Worm (Caenorhabditis elegans) whole organism, L4 larva: Measurements from ENCODE around the gene snet-1.

Experiments used
- D1046.2 ChIP-seq: fragments of 200-800 bp; sonication (Bioruptor generic); IDR thresholded peaks from 2 replicates; pipeline ENCODE4 v1.3.6; 2022; ENCODE audit warnings: missing genetic modification characterization, missing compliant biosample characterization
- F26F4.8 ChIP-seq: fragments of 200-800 bp; sonication (Bioruptor generic); conservative IDR thresholded peaks from 2 replicates; pipeline ENCODE4 v1.3.6; 2022; ENCODE audit warnings: missing genetic modification characterization, missing compliant biosample characterization
- F37D6.2 ChIP-seq: sonication (generic microtip); optimal IDR thresholded peaks from 2 replicates; lab custom pipeline; 2016; ENCODE audit warnings: mild to moderate bottlenecking, missing genetic modification characterization, missing compliant biosample characterization
- F49E8.2 ChIP-seq: sonication (generic microtip); optimal IDR thresholded peaks from 2 replicates; lab custom pipeline; 2016; ENCODE audit warnings: missing compliant biosample characterization, mild to moderate bottlenecking, missing genetic modification characterization, borderline replicate concordance
- T26A8.4 ChIP-seq: fragments of 200-800 bp; sonication (Bioruptor generic); IDR thresholded peaks from 2 replicates; pipeline ENCODE4 v1.3.6; 2022; ENCODE audit warnings: missing genetic modification characterization, missing compliant biosample characterization
- Y48G9A.11 ChIP-seq: fragments of 200-800 bp; sonication (Bioruptor generic); IDR thresholded peaks from 2 replicates; pipeline ENCODE4 v1.3.6; 2022; ENCODE audit warnings: missing genetic modification reagents, missing genetic modification characterization, missing compliant biosample characterization
- ZK337.2 ChIP-seq: fragments of 200-800 bp; sonication (Bioruptor generic); IDR thresholded peaks from 2 replicates; pipeline ENCODE4 v1.3.6; 2022; ENCODE audit warnings: missing genetic modification reagents, missing genetic modification characterization, missing compliant biosample characterization
- aha-1 ChIP-seq: fragments of 150-350 bp; peaks from one replicate; lab custom pipeline; 2014; ENCODE audit warnings: missing biosample characterization, missing genetic modification characterization
- aly-2 ChIP-seq: sonication (generic microtip); optimal IDR thresholded peaks from 2 replicates; lab custom pipeline; 2018; ENCODE audit warnings: missing biosample characterization, missing genetic modification characterization
- arid-1 ChIP-seq: fragments of 200-800 bp; sonication (Bioruptor generic); conservative IDR thresholded peaks from 2 replicates; pipeline ENCODE4 v1.3.6; 2022; ENCODE audit warnings: missing genetic modification reagents, missing genetic modification characterization, missing compliant biosample characterization
- ceh-44 ChIP-seq: fragments of 200-800 bp; sonication (Bioruptor generic); IDR thresholded peaks from 2 replicates; pipeline ENCODE4 v1.3.6; 2022; ENCODE audit warnings: missing genetic modification reagents, missing genetic modification characterization, missing compliant biosample characterization
- daf-16 ChIP-seq, 3 experiments: sonication (generic microtip); optimal IDR thresholded peaks; 2 replicates each; lab custom pipeline; 2016 to 2017; ENCODE audit warnings: missing genetic modification characterization in 3 of 3, missing genetic modification reagents in 3 of 3, mild to moderate bottlenecking in 2 of 3, missing compliant biosample characterization in 2 of 3, missing biosample characterization in 1 of 3, moderate library complexity in 1 of 3
- daf-8 ChIP-seq: fragments of 200-800 bp; sonication (Bioruptor generic); IDR thresholded peaks from 2 replicates; pipeline ENCODE4 v1.3.6; 2022; ENCODE audit warnings: missing genetic modification characterization, missing compliant biosample characterization
- lim-7 ChIP-seq: fragments of 200-800 bp; sonication (Bioruptor generic); IDR thresholded peaks from 2 replicates; pipeline ENCODE4 v1.3.6; 2022; ENCODE audit warnings: missing genetic modification characterization, missing compliant biosample characterization
- lin-13 ChIP-seq: fragments of 150-350 bp; optimal IDR thresholded peaks from 2 replicates; lab custom pipeline; 2014; ENCODE audit warnings: missing biosample characterization, missing genetic modification reagents, missing genetic modification characterization
- mep-1 ChIP-seq: fragments of 150-350 bp; sonication (generic microtip); optimal IDR thresholded peaks from 3 replicates; lab custom pipeline; 2014; ENCODE audit warnings: missing biosample characterization, missing genetic modification characterization
- nhr-25 ChIP-seq: sonication (generic microtip); optimal IDR thresholded peaks from 2 replicates; lab custom pipeline; 2017; ENCODE audit warnings: missing genetic modification characterization, mild to moderate bottlenecking, missing compliant biosample characterization, antibody characterized with exemption, moderate library complexity, borderline replicate concordance; ENCODE audit not compliant: insufficient read depth
- nhr-41 ChIP-seq: fragments of 200-800 bp; sonication (Bioruptor generic); IDR thresholded peaks from 2 replicates; pipeline ENCODE4 v1.3.6; 2022; ENCODE audit warnings: missing genetic modification reagents, missing genetic modification characterization, missing compliant biosample characterization
- nhr-77 ChIP-seq: fragments of 150-350 bp; optimal IDR thresholded peaks from 2 replicates; lab custom pipeline; 2014; ENCODE audit warnings: missing biosample characterization, missing genetic modification characterization
- pha-4 ChIP-seq, 2 experiments: fragments of 150-350 bp in 1 of 2; fragments of 200-800 bp in 1 of 2; sonication (Bioruptor generic) in 1 of 2; IDR thresholded peaks in 1 of 2; optimal IDR thresholded peaks in 1 of 2; 2 replicates each; pipeline versions ENCODE4 v1.3.6 to Lab custom; 2014 to 2022; ENCODE audit warnings: missing genetic modification characterization in 2 of 2, missing genetic modification reagents in 2 of 2, missing biosample characterization in 1 of 2, missing compliant biosample characterization in 1 of 2
- pqm-1 ChIP-seq: sonication (generic microtip); optimal IDR thresholded peaks from 2 replicates; lab custom pipeline; 2017; ENCODE audit warnings: missing biosample characterization, missing genetic modification characterization
- saeg-2 ChIP-seq: fragments of 200-800 bp; sonication (Bioruptor generic); IDR thresholded peaks from 2 replicates; pipeline ENCODE4 v1.3.6; 2022; ENCODE audit warnings: missing genetic modification reagents, missing genetic modification characterization, missing compliant biosample characterization
- set-16 ChIP-seq: fragments of 200-800 bp; sonication (Bioruptor generic); IDR thresholded peaks from 2 replicates; pipeline ENCODE4 v1.3.6; 2022; ENCODE audit warnings: missing genetic modification reagents, missing genetic modification characterization, missing compliant biosample characterization
- snpc-1.2 ChIP-seq: fragments of 200-800 bp; sonication (Bioruptor generic); IDR thresholded peaks from 2 replicates; pipeline ENCODE4 v1.3.6; 2022; ENCODE audit warnings: missing genetic modification reagents, missing genetic modification characterization, missing compliant biosample characterization
- spr-1 ChIP-seq: sonication (generic microtip); optimal IDR thresholded peaks from 2 replicates; lab custom pipeline; 2016; ENCODE audit warnings: mild to moderate bottlenecking, missing genetic modification characterization, missing compliant biosample characterization
- tag-97 ChIP-seq: fragments of 200-800 bp; sonication (Bioruptor generic); IDR thresholded peaks from 2 replicates; pipeline ENCODE4 v1.3.6; 2022; ENCODE audit warnings: missing genetic modification characterization, missing compliant biosample characterization
- unc-62 ChIP-seq, 3 experiments: fragments of 150-350 bp in 1 of 3; sonication (generic microtip); optimal IDR thresholded peaks in 2 of 3; peaks in 1 of 3; 1 replicate in 1 of 3; 2 replicates in 2 of 3; lab custom pipeline; 2014 to 2017; ENCODE audit warnings: missing biosample characterization in 3 of 3, missing genetic modification characterization in 3 of 3, missing genetic modification reagents in 3 of 3, missing genotype in 1 of 3
- zip-11 ChIP-seq: fragments of 200-800 bp; sonication (Bioruptor generic); IDR thresholded peaks from 2 replicates; pipeline ENCODE4 v1.3.6; 2022; ENCODE audit warnings: missing genetic modification characterization, missing compliant biosample characterization
- ztf-11 ChIP-seq: fragments of 150-350 bp; optimal IDR thresholded peaks from 2 replicates; lab custom pipeline; 2014; ENCODE audit warnings: missing biosample characterization, missing genetic modification characterization

The snet-1 gene

ce11 chrX:3631550-3631949 is 37.2 kb downstream of the snet-1 start (continued):
- TF ChIP-seq pha-4 (GFP tag; IDR thresholded peaks at IDR 0.05; lab: Robert Waterston, UW) (no peak), pha-4 (tag; optimal IDR thresholded peaks at IDR 0.05; lab: Kevin White, UChicago) (no peak), tag-97 (GFP tag; lab: Robert Waterston, UW) (peak; percentile 47; the same call in 1 of the 2 replicates), saeg-2 (GFP tag; lab: Robert Waterston, UW) (0 out of 2 replicates have a peak, but pooled peaks have one; percentile 37), mep-1 (tag; lab: Kevin White, UChicago) (no peak), ceh-44 (GFP tag; lab: Robert Waterston, UW) (peak; percentile 7; the same call in 1 of the 2 replicates), lim-7 (GFP tag; lab: Robert Waterston, UW) (peak; percentile 66), snpc-1.2 (GFP tag; lab: Robert Waterston, UW) (peak; percentile 13; the same call in 1 of the 2 replicates), daf-8 (GFP tag; lab: Robert Waterston, UW) (no peak), Y48G9A.11 (GFP tag; lab: Robert Waterston, UW) (peak; percentile 56), D1046.2 (GFP tag; lab: Robert Waterston, UW) (peak; percentile 79; the same call in 1 of the 2 replicates), ZK337.2 (GFP tag; lab: Robert Waterston, UW) (0 out of 2 replicates have a peak, but pooled peaks have one; percentile 11)

ce11 chrX:3630090-3630489 is 38.7 kb downstream of the snet-1 start:
- TF ChIP-seq F26F4.8 (GFP tag; lab: Robert Waterston, UW): no peak
- TF ChIP-seq unc-62 (GFP tag; optimal IDR thresholded peaks at IDR 0.05 in 1 of 2; lab: Kevin White, UChicago): peak in 1 of 2 experiments; percentile 93
- no peak for TF ChIP-seq unc-62 (tag; optimal IDR thresholded peaks at IDR 0.05; lab: Kevin White, UChicago)
- TF ChIP-seq aly-2 (tag; lab: Kevin White, UChicago): no peak
- no peak for TF ChIP-seq nhr-77 (tag; lab: Kevin White, UChicago)
- peak; percentile 58 for TF ChIP-seq aha-1
- TF ChIP-seq T26A8.4 (GFP tag; lab: Robert Waterston, UW): no peak
- no peak for TF ChIP-seq set-16 (GFP tag; lab: Robert Waterston, UW)
- TF ChIP-seq saeg-2 (GFP tag; lab: Robert Waterston, UW): no peak
- TF ChIP-seq F37D6.2: no peak
- TF ChIP-seq daf-16 (GFP tag; optimal IDR thresholded peaks at IDR 0.05; lab: Kevin White, UChicago): no peak
- TF ChIP-seq daf-16 (tag; optimal IDR thresholded peaks at IDR 0.05; lab: Kevin White, UChicago): no peak
- TF ChIP-seq nhr-41 (GFP tag; lab: Robert Waterston, UW): no peak
- no peak for TF ChIP-seq pqm-1
- no peak for TF ChIP-seq tag-97 (GFP tag; lab: Robert Waterston, UW)

ce11 chrX:3628016-3628415 is 40.7 kb downstream of the snet-1 start, which contains the start of gene vep-2:
Gene vep-2, plus strand, starts transcription at chrX:3628316.
- TF ChIP-seq arid-1 (GFP tag; lab: Robert Waterston, UW) (no peak), ZK337.2 (GFP tag; lab: Robert Waterston, UW) (no peak), nhr-25 (tag; lab: Kevin White, UChicago) (no peak), aly-2 (tag; lab: Kevin White, UChicago) (no peak), zip-11 (GFP tag; lab: Robert Waterston, UW) (no peak)

ce11 chrX:3625599-3625998 is 43.1 kb downstream of the snet-1 start:
- TF ChIP-seq aly-2 (tag; lab: Kevin White, UChicago) (no peak), unc-62 (GFP tag; optimal IDR thresholded peaks at IDR 0.05 in 1 of 2; lab: Kevin White, UChicago) (peak in 1 of 2 experiments; percentile 54), unc-62 (tag; optimal IDR thresholded peaks at IDR 0.05; lab: Kevin White, UChicago) (no peak), F49E8.2 (tag; lab: Kevin White, UChicago) (no peak), spr-1 (tag; lab: Kevin White, UChicago) (no peak), lin-13 (GFP tag; lab: Kevin White, UChicago) (no peak)

- TF ChIP-seq ztf-11 (no peak), aha-1 (peak; percentile 61)
Measured at ce11 chrX:3623162-3623561, 45.6 kb downstream of the snet-1 start, which contains the start of gene C18B2.2. Gene C18B2.2, plus strand, starts transcription at chrX:3623462.
